Worm (Caenorhabditis elegans) whole organism, early embryonic: ENCODE results near the gene ZK285.2.

Experiments used
- F13C5.2 ChIP-seq: sonication (generic microtip); optimal IDR thresholded peaks from 2 replicates; lab custom pipeline; 2017; ENCODE audit warnings: mild to moderate bottlenecking, missing genetic modification characterization, inconsistent platforms, missing compliant biosample characterization
- ama-1 ChIP-seq: fragments of 150-350 bp; optimal IDR thresholded peaks from 2 replicates; lab custom pipeline; 2014
- hmbx-1 ChIP-seq: sonication (generic microtip); optimal IDR thresholded peaks from 2 replicates; lab custom pipeline; 2016; ENCODE audit warnings: mild to moderate bottlenecking, missing genetic modification characterization, missing compliant biosample characterization

ce11 chrV:16031571-16031970 lies 15.1 kb upstream of the ZK285.2 start, which contains the start of gene T10C6.7:
- TF ChIP-seq F13C5.2 (tag; lab: Kevin White, UChicago) (no peak), hmbx-1 (tag; lab: Kevin White, UChicago) (no peak), ama-1 (lab: Kevin White, UChicago) (no peak)
